Fruit fly (Drosophila melanogaster): Measurements from ENCODE around the gene SmD2.

Gene SmD2

DNA sequence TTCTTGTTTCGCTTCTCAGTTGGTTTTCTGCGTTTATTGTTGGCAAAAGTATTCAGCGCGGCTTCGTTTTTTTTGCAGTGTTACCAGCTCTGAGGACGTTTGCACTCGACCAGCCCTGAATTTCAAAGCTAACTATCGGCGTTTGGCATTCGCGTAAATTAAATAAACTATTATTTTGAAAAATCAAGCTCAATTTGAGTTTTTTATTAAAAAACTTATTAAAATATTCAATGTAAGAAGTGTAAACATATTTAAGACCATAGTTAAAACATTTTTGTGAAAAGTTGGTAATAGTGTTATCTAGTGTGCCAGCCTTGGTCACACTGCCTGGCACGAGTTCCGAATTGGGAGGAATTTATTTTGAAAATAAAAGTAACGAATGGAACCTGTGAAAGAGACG is at the start of gene SmD2, which contains the start of gene CG18048:
Gene SmD2, minus strand, starts transcription at position 98 of the 400 bp plus-strand sequence.
Gene CG18048, plus strand, starts transcription at position 298 of the 400 bp plus-strand sequence.
- TF ChIP-seq Mio (GFP tag; optimal IDR thresholded peaks at IDR 0.05) = no peak
- TF ChIP-seq GATAd (GFP tag; optimal IDR thresholded peaks at IDR 0.05) = no peak
- no peak for TF ChIP-seq N (GFP tag; optimal IDR thresholded peaks at IDR 0.05)
- TF ChIP-seq HLH106 (tag; optimal IDR thresholded peaks at IDR 0.05) = peak; percentile 7
- TF ChIP-seq woc (GFP tag; optimal IDR thresholded peaks at IDR 0.05) = peak; percentile 11
- TF ChIP-seq Hnf4 (GFP tag; optimal IDR thresholded peaks at IDR 0.05) = no peak
- TF ChIP-seq Vsx2 (GFP tag; optimal IDR thresholded peaks at IDR 0.05; ENCODE audit: partially characterized antibody) = no peak
- no peak for TF ChIP-seq dsf (GFP tag; optimal IDR thresholded peaks at IDR 0.05; ENCODE audit: borderline replicate concordance)
- TF ChIP-seq Abd-B (GFP tag; optimal IDR thresholded peaks at IDR 0.05) = no peak
- TF ChIP-seq CG32264 (GFP tag; optimal IDR thresholded peaks at IDR 0.05) = no peak
- TF ChIP-seq Hr78 (GFP tag; optimal IDR thresholded peaks at IDR 0.05) = no peak
- TF ChIP-seq dmrt93B (GFP tag; optimal IDR thresholded peaks at IDR 0.05) = no peak
- no peak for TF ChIP-seq OdsH (GFP tag; optimal IDR thresholded peaks at IDR 0.05)
- no peak for TF ChIP-seq ey (GFP tag; optimal IDR thresholded peaks at IDR 0.05)
- no peak for TF ChIP-seq Rel (GFP tag; optimal IDR thresholded peaks at IDR 0.05)
- TF ChIP-seq Rel (tag; optimal IDR thresholded peaks at IDR 0.05) = no peak
- no peak for TF ChIP-seq rgr (GFP tag; optimal IDR thresholded peaks at IDR 0.05)
- TF ChIP-seq foxo (GFP tag; optimal IDR thresholded peaks at IDR 0.05) = no peak
- TF ChIP-seq Jra (GFP tag; optimal IDR thresholded peaks at IDR 0.05) = no peak
- no peak for TF ChIP-seq CrebA (GFP tag; optimal IDR thresholded peaks at IDR 0.05; ENCODE audit: borderline replicate concordance)
- peak; percentile 20 for TF ChIP-seq h (GFP tag; optimal IDR thresholded peaks at IDR 0.05)
- no peak for TF ChIP-seq pan (optimal IDR thresholded peaks at IDR 0.05)
- peak; percentile 4 for TF ChIP-seq Sp1 (GFP tag; optimal IDR thresholded peaks at IDR 0.05)

DNA sequence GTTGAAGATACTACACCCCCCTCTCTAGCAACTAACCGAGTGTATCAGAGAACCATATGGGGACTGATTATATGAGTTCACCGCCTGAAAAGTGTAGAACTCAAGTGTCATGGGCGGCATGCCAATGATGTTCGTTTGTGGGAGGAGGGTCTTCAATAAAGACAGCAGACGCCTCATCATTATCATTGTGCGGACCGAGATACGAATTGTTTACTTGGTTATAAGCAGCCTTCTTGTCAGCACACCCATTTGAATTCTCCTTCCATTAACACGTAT is 48.5 kb upstream of the SmD2 start:
- TF ChIP-seq pan (optimal IDR thresholded peaks at IDR 0.05) = no peak
- TF ChIP-seq Dif (GFP tag; optimal IDR thresholded peaks at IDR 0.05; ENCODE audit: partially characterized antibody) = no peak

DNA sequence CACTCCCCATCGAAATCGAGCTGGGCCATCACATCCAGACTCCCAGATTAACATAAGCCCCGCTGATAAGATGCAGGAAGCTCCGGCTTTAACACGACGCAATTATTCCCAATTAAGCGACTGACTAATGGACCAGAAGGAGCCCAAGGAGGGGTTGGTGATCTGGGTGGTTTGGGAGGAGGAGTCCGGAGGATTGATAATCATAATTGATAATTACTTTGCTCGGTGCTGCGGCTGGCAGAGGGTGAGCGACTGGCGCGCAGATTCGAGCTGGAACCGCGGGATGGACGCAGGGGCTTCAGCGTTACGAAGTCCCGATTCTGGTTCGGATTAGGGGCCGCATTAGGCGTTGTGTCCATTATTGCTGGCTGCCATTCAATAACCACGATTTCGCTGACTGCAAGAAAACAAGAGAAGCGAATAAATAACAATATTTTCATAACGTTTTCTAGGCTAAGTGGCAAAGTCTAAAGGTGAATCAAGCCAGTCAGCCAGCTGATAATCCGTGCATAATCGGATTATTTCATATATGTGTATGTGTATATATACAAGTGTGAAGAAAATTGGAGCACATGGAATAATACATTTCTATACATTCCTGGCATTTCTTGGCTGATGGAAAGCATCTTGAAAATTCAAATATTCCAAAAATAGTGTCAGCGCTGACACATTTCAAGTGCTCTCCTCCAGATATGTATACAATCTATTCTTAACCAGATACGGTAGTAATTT is 48.0 kb upstream of the SmD2 start:
- TF ChIP-seq Jra (GFP tag; optimal IDR thresholded peaks at IDR 0.05) = no peak
- TF ChIP-seq jim (GFP tag; optimal IDR thresholded peaks at IDR 0.05) = no peak
- no peak for TF ChIP-seq fru (GFP tag; optimal IDR thresholded peaks at IDR 0.05)
- no peak for TF ChIP-seq dsf (GFP tag; optimal IDR thresholded peaks at IDR 0.05; ENCODE audit: borderline replicate concordance)
- no peak for TF ChIP-seq pan (optimal IDR thresholded peaks at IDR 0.05)
- no peak for TF ChIP-seq woc (GFP tag; optimal IDR thresholded peaks at IDR 0.05)
- no peak for TF ChIP-seq OdsH (GFP tag; optimal IDR thresholded peaks at IDR 0.05)
- TF ChIP-seq sage (GFP tag; optimal IDR thresholded peaks at IDR 0.05) = no peak

DNA sequence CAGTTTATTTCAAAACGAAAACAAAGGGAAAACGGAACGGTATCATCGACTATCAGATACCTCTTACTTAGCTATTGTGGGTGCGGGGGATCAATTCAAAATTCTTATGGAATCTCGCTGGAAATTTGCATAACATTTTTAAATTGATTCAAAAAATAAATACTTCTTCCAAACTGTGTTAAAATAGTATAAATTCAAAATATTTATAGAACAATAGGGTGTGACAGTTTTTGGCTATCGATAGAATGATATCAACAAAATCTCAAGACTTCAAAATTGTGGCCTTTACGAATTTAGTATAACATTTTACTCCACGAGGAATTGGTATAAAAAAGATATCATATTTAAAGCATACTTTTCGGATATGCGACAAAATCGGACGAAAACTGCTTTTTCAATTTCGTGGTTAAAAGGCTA is 42.7 kb upstream of the SmD2 start:
- TF ChIP-seq Sp1 (GFP tag; optimal IDR thresholded peaks at IDR 0.05) = no peak
- peak; percentile 0 for TF ChIP-seq Hnf4 (GFP tag; optimal IDR thresholded peaks at IDR 0.05)
- TF ChIP-seq Myc (optimal IDR thresholded peaks at IDR 0.05) = peak; percentile 20
- TF ChIP-seq sage (GFP tag; optimal IDR thresholded peaks at IDR 0.05) = peak; percentile 4
- no peak for TF ChIP-seq sv (GFP tag; optimal IDR thresholded peaks at IDR 0.05)
- TF ChIP-seq tai (GFP tag; optimal IDR thresholded peaks at IDR 0.05) = no peak
- peak in 1 of 2 experiments; percentile 7 for TF ChIP-seq foxo (GFP tag; optimal IDR thresholded peaks at IDR 0.05)

DNA sequence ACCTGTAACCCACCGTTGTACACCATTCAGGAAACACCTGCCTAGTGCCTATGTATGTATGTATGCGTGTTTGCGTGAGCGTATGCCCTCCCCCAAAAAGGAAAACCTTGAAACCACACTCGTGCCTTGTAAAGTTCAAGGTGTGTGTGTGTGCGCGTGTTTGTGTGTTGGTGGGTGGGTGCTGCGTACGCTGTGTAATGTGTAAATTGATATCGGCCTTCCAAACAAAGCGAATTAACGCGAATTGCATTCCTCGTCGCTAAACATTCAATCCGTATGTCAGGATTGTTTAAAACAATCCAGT is 37.7 kb upstream of the SmD2 start:
- TF ChIP-seq dmrt93B (GFP tag; optimal IDR thresholded peaks at IDR 0.05) (no peak), br (GFP tag; optimal IDR thresholded peaks at IDR 0.05) (no peak), Hnf4 (GFP tag; optimal IDR thresholded peaks at IDR 0.05) (no peak), tai (GFP tag; optimal IDR thresholded peaks at IDR 0.05) (no peak), rgr (GFP tag; optimal IDR thresholded peaks at IDR 0.05) (no peak), jim (GFP tag; optimal IDR thresholded peaks at IDR 0.05) (no peak), psq (GFP tag; optimal IDR thresholded peaks at IDR 0.05) (no peak), Hr83 (GFP tag; optimal IDR thresholded peaks at IDR 0.05; ENCODE audit: poor library complexity, severe bottlenecking) (no peak), GATAd (GFP tag; optimal IDR thresholded peaks at IDR 0.05) (no peak), sv (GFP tag; optimal IDR thresholded peaks at IDR 0.05) (no peak), dsf (GFP tag; optimal IDR thresholded peaks at IDR 0.05; ENCODE audit: borderline replicate concordance) (no peak), dl (GFP tag; optimal IDR thresholded peaks at IDR 0.05; ENCODE audit: insufficient read depth in 1 of 2, partially characterized antibody in 2 of 2) (no peak), CG9705 (GFP tag; optimal IDR thresholded peaks at IDR 0.05) (no peak), woc (GFP tag; optimal IDR thresholded peaks at IDR 0.05) (no peak)

Measured in whole organism, wandering third instar larva.